Worm (Caenorhabditis elegans): ENCODE results near the gene C50F4.9.

C50F4.9 gene

ce11 chrV:9524099-9524498 is at the start of gene C50F4.9:
Gene C50F4.9, minus strand, starts transcription at chrV:9524199.
- TF ChIP-seq lsy-12 (tag; optimal IDR thresholded peaks at IDR 0.05) (no peak), mml-1 (tag; optimal IDR thresholded peaks at IDR 0.05) (no peak), nhr-76 (tag; optimal IDR thresholded peaks at IDR 0.05) (no peak), lin-39 (tag; optimal IDR thresholded peaks at IDR 0.05) (no peak), nhr-12 (tag; optimal IDR thresholded peaks at IDR 0.05) (no peak)

ce11 chrV:9571673-9572072 is 47.7 kb upstream of the C50F4.9 start:
- TF ChIP-seq unc-39 (tag; optimal IDR thresholded peaks at IDR 0.05) (no peak), lin-15B (tag; optimal IDR thresholded peaks at IDR 0.05) (no peak)

ce11 chrV:9571056-9571455 is 47.1 kb upstream of the C50F4.9 start:
- peak; percentile 36 for TF ChIP-seq elt-2 (tag; optimal IDR thresholded peaks at IDR 0.05)
- TF ChIP-seq lsy-12 (tag; optimal IDR thresholded peaks at IDR 0.05) = no peak
- no peak for TF ChIP-seq nhr-43 (tag; optimal IDR thresholded peaks at IDR 0.05; ENCODE audit: poor library complexity, severe bottlenecking)
- no peak for TF ChIP-seq pha-4 (tag; optimal IDR thresholded peaks at IDR 0.05)
- no peak for TF ChIP-seq ZK546.5 (tag; optimal IDR thresholded peaks at IDR 0.05)
- TF ChIP-seq snpc-4 (tag; optimal IDR thresholded peaks at IDR 0.05) = no peak

- TF ChIP-seq unc-62 (GFP tag; optimal IDR thresholded peaks at IDR 0.05) (no peak), hmg-11 (tag; optimal IDR thresholded peaks at IDR 0.05) (no peak), nhr-11 (tag; optimal IDR thresholded peaks at IDR 0.05) (no peak), ama-1 (optimal IDR thresholded peaks at IDR 0.05) (no peak), fkh-10 (GFP tag; optimal IDR thresholded peaks at IDR 0.05) (no peak), daf-12 (tag; optimal IDR thresholded peaks at IDR 0.05) (no peak), aly-2 (tag; optimal IDR thresholded peaks at IDR 0.05) (no peak), jun-1 (tag; optimal IDR thresholded peaks at IDR 0.05) (no peak), ztf-11 (tag; optimal IDR thresholded peaks at IDR 0.05) (no peak), eor-1 (tag; optimal IDR thresholded peaks at IDR 0.05) (no peak), nhr-23 (tag; optimal IDR thresholded peaks at IDR 0.05) (no peak)
Measured at ce11 chrV:9570197-9570596, 46.2 kb upstream of the C50F4.9 start, which contains the start of gene F25B3.5. Gene F25B3.5, minus strand, starts transcription at chrV:9570297.

- TF ChIP-seq nhr-12 (tag; optimal IDR thresholded peaks at IDR 0.05) (no peak), egl-27 (tag; optimal IDR thresholded peaks at IDR 0.05) (no peak), fkh-2 (tag; optimal IDR thresholded peaks at IDR 0.05) (no peak), nhr-28 (tag; optimal IDR thresholded peaks at IDR 0.05) (no peak), R02D3.7 (tag; optimal IDR thresholded peaks at IDR 0.05) (no peak)
Measured at ce11 chrV:9568707-9569106, 44.7 kb upstream of the C50F4.9 start, which contains the start of gene F25B3.4. Gene F25B3.4, minus strand, starts transcription at chrV:9568807.

ce11 chrV:9563585-9563984 is 39.6 kb upstream of the C50F4.9 start:
- TF ChIP-seq nhr-77 (tag; optimal IDR thresholded peaks at IDR 0.05) (no peak), fkh-10 (GFP tag; optimal IDR thresholded peaks at IDR 0.05) (peak; percentile 66), snpc-4 (tag; optimal IDR thresholded peaks at IDR 0.05) (no peak), nfya-1 (tag; optimal IDR thresholded peaks at IDR 0.05; ENCODE audit: insufficient read depth) (peak; percentile 25)

- TF ChIP-seq lin-15B (tag; optimal IDR thresholded peaks at IDR 0.05) (peak; percentile 43), nhr-77 (tag; optimal IDR thresholded peaks at IDR 0.05) (no peak), ama-1 (optimal IDR thresholded peaks at IDR 0.05) (no peak), skn-1 (tag; optimal IDR thresholded peaks at IDR 0.05) (peak; percentile 35), nhr-23 (tag; optimal IDR thresholded peaks at IDR 0.05) (no peak), zag-1 (tag; optimal IDR thresholded peaks at IDR 0.05) (no peak), nfya-1 (tag; optimal IDR thresholded peaks at IDR 0.05; ENCODE audit: insufficient read depth) (peak; percentile 86), lin-39 (tag; optimal IDR thresholded peaks at IDR 0.05) (peak; percentile 73), fkh-10 (GFP tag; optimal IDR thresholded peaks at IDR 0.05) (peak; percentile 80), unc-62 (GFP tag; optimal IDR thresholded peaks at IDR 0.05) (peak; percentile 16), nhr-11 (tag; optimal IDR thresholded peaks at IDR 0.05) (no peak), nhr-237 (tag; optimal IDR thresholded peaks at IDR 0.05) (no peak), ceh-82 (tag; optimal IDR thresholded peaks at IDR 0.05) (no peak), mdl-1 (tag; optimal IDR thresholded peaks at IDR 0.05) (peak; percentile 45), lsy-12 (tag; optimal IDR thresholded peaks at IDR 0.05) (no peak), snpc-4 (tag; optimal IDR thresholded peaks at IDR 0.05) (peak; percentile 24), hmg-11 (tag; optimal IDR thresholded peaks at IDR 0.05) (peak; percentile 73), nhr-67 (tag; optimal IDR thresholded peaks at IDR 0.05) (no peak), R02D3.7 (tag; optimal IDR thresholded peaks at IDR 0.05) (no peak), ceh-28 (tag; optimal IDR thresholded peaks at IDR 0.05) (peak; percentile 61), egl-27 (tag; optimal IDR thresholded peaks at IDR 0.05) (no peak), ceh-16 (tag; optimal IDR thresholded peaks at IDR 0.05) (no peak), ztf-4 (tag; optimal IDR thresholded peaks at IDR 0.05) (no peak), nhr-28 (tag; optimal IDR thresholded peaks at IDR 0.05) (no peak), sea-2 (GFP tag; optimal IDR thresholded peaks at IDR 0.05) (peak; percentile 43), jun-1 (tag; optimal IDR thresholded peaks at IDR 0.05) (no peak), tbx-2 (tag; optimal IDR thresholded peaks at IDR 0.05) (peak; percentile 33)
Measured at ce11 chrV:9561624-9562179, 37.7 kb upstream of the C50F4.9 start, which contains the start of gene rgef-1. Gene rgef-1, minus strand, starts transcription at chrV:9561674.

Data from whole organism, L3 larva.